Fruit fly (Drosophila melanogaster) whole organism, embryonic: ENCODE measurements around the gene mRpS18B.

ENCODE experiments used
- CG10147 ChIP-seq: fragments of 200-800 bp; sonication (Bioruptor generic); optimal IDR thresholded peaks from 2 replicates; lab custom pipeline; 2019; ENCODE audit warnings: missing biosample characterization, mild to moderate bottlenecking, missing genetic modification characterization, moderate library complexity
- CG10274 ChIP-seq: fragments of 200-800 bp; sonication (Bioruptor generic); optimal IDR thresholded peaks from 3 replicates; lab custom pipeline; 2017; ENCODE audit warnings: missing biosample characterization, mild to moderate bottlenecking, missing genetic modification characterization
- CG10321 ChIP-seq: fragments of 200-800 bp; sonication (Bioruptor generic); IDR thresholded peaks from 2 replicates; pipeline ENCODE4 v1.3.6; 2022; ENCODE audit warnings: missing biosample characterization, missing genetic modification characterization
- CG10366 ChIP-seq: fragments of 200-800 bp; sonication (Bioruptor generic); IDR thresholded peaks from 2 replicates; pipeline ENCODE4 v1.3.6; 2022; ENCODE audit warnings: missing biosample characterization, missing genetic modification characterization
- CG10959 ChIP-seq: fragments of 200-800 bp; sonication (Bioruptor generic); IDR thresholded peaks from 2 replicates; pipeline ENCODE4 v1.3.6; 2022; ENCODE audit warnings: missing biosample characterization, missing genetic modification characterization
- CG11695 ChIP-seq: fragments of 200-800 bp; sonication (Bioruptor generic); IDR thresholded peaks from 3 replicates; pipeline ENCODE4 v1.3.6; 2022; ENCODE audit warnings: missing biosample characterization, missing genetic modification characterization
- CG12659 ChIP-seq: fragments of 200-800 bp; sonication (Bioruptor generic); optimal IDR thresholded peaks from 3 replicates; lab custom pipeline; 2017; ENCODE audit warnings: mild to moderate bottlenecking, missing biosample characterization, missing genetic modification reagents, missing genetic modification characterization
- CG12744 ChIP-seq: fragments of 200-800 bp; sonication (Bioruptor generic); optimal IDR thresholded peaks from 2 replicates; lab custom pipeline; 2016; ENCODE audit warnings: missing biosample characterization, missing genetic modification characterization
- CG13775 ChIP-seq: fragments of 200-800 bp; sonication (Bioruptor generic); optimal IDR thresholded peaks from 3 replicates; lab custom pipeline; 2017; ENCODE audit warnings: missing biosample characterization, mild to moderate bottlenecking, missing genetic modification characterization
- CG14860 ChIP-seq: fragments of 200-800 bp; sonication (Bioruptor generic); IDR thresholded peaks from 3 replicates; pipeline ENCODE4 v1.3.6; 2022; ENCODE audit warnings: missing biosample characterization, missing genetic modification characterization; ENCODE audit not compliant: partially characterized antibody
- CG15073 ChIP-seq: fragments of 200-800 bp; sonication (Bioruptor generic); optimal IDR thresholded peaks from 2 replicates; lab custom pipeline; 2016; ENCODE audit warnings: missing biosample characterization, missing genetic modification characterization
- CG17612 ChIP-seq: fragments of 200-800 bp; sonication (Bioruptor generic); IDR thresholded peaks from 2 replicates; pipeline ENCODE4 v1.3.6; 2022; ENCODE audit warnings: missing biosample characterization, missing genetic modification characterization
- CG2120 ChIP-seq: fragments of 200-800 bp; sonication (Bioruptor generic); optimal IDR thresholded peaks from 3 replicates; lab custom pipeline; 2016; ENCODE audit warnings: missing biosample characterization, missing genetic modification characterization
- CG3726 ChIP-seq: fragments of 200-800 bp; sonication (Bioruptor generic); IDR thresholded peaks from 3 replicates; pipeline ENCODE4, ENCODE4 v1.3.6; 2022; ENCODE audit warnings: missing biosample characterization, missing genetic modification characterization
- CG4360 ChIP-seq: fragments of 200-800 bp; sonication (Bioruptor generic); IDR thresholded peaks from 2 replicates; pipeline ENCODE4 v1.3.6; 2022; ENCODE audit warnings: missing biosample characterization, missing genetic modification characterization
- CG5180 ChIP-seq: fragments of 200-800 bp; sonication (Bioruptor generic); optimal IDR thresholded peaks from 3 replicates; lab custom pipeline; 2017; ENCODE audit warnings: missing biosample characterization, missing genetic modification characterization, mild to moderate bottlenecking, moderate library complexity, missing genetic modification reagents
- CG6813 ChIP-seq: fragments of 200-800 bp; sonication (Bioruptor generic); optimal IDR thresholded peaks from 2 replicates; lab custom pipeline; 2017; ENCODE audit warnings: missing biosample characterization, missing genetic modification characterization, mild to moderate bottlenecking, moderate library complexity, missing genetic modification reagents
- CG9797 ChIP-seq: fragments of 200-800 bp; sonication (Bioruptor generic); optimal IDR thresholded peaks from 3 replicates; lab custom pipeline; 2018; ENCODE audit warnings: missing biosample characterization, mild to moderate bottlenecking, missing genetic modification characterization
- CG9932 ChIP-seq: fragments of 200-800 bp; sonication (Bioruptor generic); IDR thresholded peaks from 2 replicates; pipeline ENCODE4 v1.3.6; 2022; ENCODE audit warnings: missing biosample characterization, missing genetic modification characterization
- D ChIP-seq, 2 experiments: fragments of 200-800 bp in 1 of 2; fragments of >200 bp in 1 of 2; sonication (Bioruptor generic) in 1 of 2; optimal IDR thresholded peaks; 2 replicates in 1 of 2; 3 replicates in 1 of 2; lab custom pipeline; 2017; ENCODE audit warnings: mild to moderate bottlenecking in 1 of 2, missing biosample characterization in 1 of 2, missing genetic modification characterization in 1 of 2, missing genetic modification reagents in 1 of 2
- D19B ChIP-seq: fragments of 200-800 bp; sonication (Bioruptor generic); optimal IDR thresholded peaks from 2 replicates; lab custom pipeline; 2017; ENCODE audit warnings: missing biosample characterization, mild to moderate bottlenecking, missing genetic modification characterization
- Ets65A ChIP-seq: fragments of 200-800 bp; sonication (Bioruptor generic); peaks from one replicate; lab custom pipeline; 2016; ENCODE audit warnings: missing biosample characterization, missing genetic modification characterization
- Hr39 ChIP-seq: fragments of >200 bp; optimal IDR thresholded peaks from 2 replicates; lab custom pipeline; 2017
- Lim3 ChIP-seq: fragments of 200-800 bp; sonication (Bioruptor generic); IDR thresholded peaks from 2 replicates; pipeline ENCODE4 v1.3.6; 2022; ENCODE audit warnings: missing biosample characterization, missing genetic modification characterization
- Mad ChIP-seq: fragments of 200-800 bp; sonication (Bioruptor generic); optimal IDR thresholded peaks from 2 replicates; lab custom pipeline; 2016; ENCODE audit warnings: missing biosample characterization, missing genetic modification characterization
- NK7.1 ChIP-seq: fragments of 200-800 bp; sonication (Bioruptor generic); optimal IDR thresholded peaks from 3 replicates; lab custom pipeline; 2016; ENCODE audit warnings: missing biosample characterization, missing genetic modification characterization
- Oaz ChIP-seq: fragments of 200-800 bp; sonication (Bioruptor generic); IDR thresholded peaks from 2 replicates; pipeline ENCODE4 v1.3.6; 2022; ENCODE audit warnings: missing biosample characterization, missing genetic modification characterization
- Ravus ChIP-seq: fragments of 200-800 bp; sonication (Bioruptor generic); IDR thresholded peaks from 2 replicates; pipeline ENCODE4 v1.3.6; 2022; ENCODE audit warnings: missing biosample characterization, missing genetic modification characterization
- ac ChIP-seq: fragments of 200-800 bp; sonication (Bioruptor generic); optimal IDR thresholded peaks from 3 replicates; lab custom pipeline; 2017; ENCODE audit warnings: missing biosample characterization, mild to moderate bottlenecking, missing genetic modification characterization
- amos ChIP-seq: fragments of 200-800 bp; sonication (Bioruptor generic); IDR thresholded peaks from 2 replicates; pipeline ENCODE4 v1.3.6; 2022; ENCODE audit warnings: missing biosample characterization, missing genetic modification characterization; ENCODE audit not compliant: partially characterized antibody
- aop ChIP-seq: fragments of 200-800 bp; sonication (Bioruptor generic); IDR thresholded peaks from 2 replicates; pipeline ENCODE4 v1.3.6; 2022; ENCODE audit warnings: missing biosample characterization, missing genetic modification characterization
- az2 ChIP-seq: fragments of 200-800 bp; sonication (Bioruptor generic); optimal IDR thresholded peaks from 3 replicates; lab custom pipeline; 2016; ENCODE audit warnings: missing biosample characterization, missing genetic modification characterization
- bbx ChIP-seq: fragments of 200-800 bp; sonication (Bioruptor generic); IDR thresholded peaks from 2 replicates; pipeline ENCODE4 v1.3.6; 2022; ENCODE audit warnings: missing biosample characterization, missing genetic modification characterization; ENCODE audit not compliant: partially characterized antibody
- cad ChIP-seq: fragments of >200 bp; optimal IDR thresholded peaks from 2 replicates; lab custom pipeline; 2017; ENCODE audit warnings: missing biosample characterization, missing genetic modification characterization
- emc ChIP-seq: fragments of 200-800 bp; sonication (Bioruptor generic); optimal IDR thresholded peaks from 2 replicates; lab custom pipeline; 2016; ENCODE audit warnings: missing biosample characterization, missing genetic modification characterization
- fru ChIP-seq: fragments of >200 bp; optimal IDR thresholded peaks from 2 replicates; lab custom pipeline; 2017
- ftz-f1 ChIP-seq: fragments of 200-800 bp; sonication (Bioruptor generic); optimal IDR thresholded peaks from 2 replicates; lab custom pipeline; 2016; ENCODE audit warnings: missing biosample characterization, missing genetic modification characterization
- gsb-n ChIP-seq: fragments of 200-800 bp; sonication (Bioruptor generic); optimal IDR thresholded peaks from 3 replicates; lab custom pipeline; 2018; ENCODE audit warnings: missing biosample characterization, mild to moderate bottlenecking, missing genetic modification characterization
- kah ChIP-seq: fragments of 200-800 bp; sonication (Bioruptor generic); optimal IDR thresholded peaks from 2 replicates; lab custom pipeline; 2018; ENCODE audit warnings: missing biosample characterization, mild to moderate bottlenecking, missing genetic modification characterization
- lmd ChIP-seq: fragments of 200-800 bp; sonication (Bioruptor generic); IDR thresholded peaks from 2 replicates; pipeline ENCODE4 v1.3.6; 2022; ENCODE audit warnings: missing biosample characterization, missing genetic modification characterization
- org-1 ChIP-seq: fragments of 200-800 bp; sonication (Bioruptor generic); optimal IDR thresholded peaks from 2 replicates; lab custom pipeline; 2017; ENCODE audit warnings: missing biosample characterization, missing genetic modification characterization
- pnt ChIP-seq: fragments of 200-800 bp; sonication (Bioruptor generic); optimal IDR thresholded peaks from 3 replicates; lab custom pipeline; 2016; ENCODE audit warnings: missing biosample characterization, missing genetic modification characterization
- pzg ChIP-seq: fragments of 200-800 bp; sonication (Bioruptor generic); optimal IDR thresholded peaks from 3 replicates; lab custom pipeline; 2018; ENCODE audit warnings: missing biosample characterization, mild to moderate bottlenecking, missing genetic modification characterization, moderate library complexity
- ranshi ChIP-seq: fragments of 200-800 bp; sonication (Bioruptor generic); IDR thresholded peaks from 2 replicates; pipeline ENCODE4 v1.3.6; 2022; ENCODE audit warnings: missing biosample characterization, missing genetic modification characterization
- run ChIP-seq: fragments of 200-800 bp; sonication (Bioruptor generic); optimal IDR thresholded peaks from 3 replicates; lab custom pipeline; 2018; ENCODE audit warnings: missing biosample characterization, mild to moderate bottlenecking, missing genetic modification characterization
- sob ChIP-seq: fragments of 200-800 bp; sonication (Bioruptor generic); IDR thresholded peaks from 2 replicates; pipeline ENCODE4 v1.3.6; 2022; ENCODE audit warnings: missing biosample characterization, missing genetic modification characterization
- tap ChIP-seq: fragments of 200-800 bp; optimal IDR thresholded peaks from 3 replicates; lab custom pipeline; 2019; ENCODE audit warnings: missing biosample characterization, mild to moderate bottlenecking, missing genetic modification characterization, moderate library complexity
- toy ChIP-seq: fragments of 200-800 bp; sonication (Bioruptor generic); IDR thresholded peaks from 2 replicates; pipeline ENCODE4 v1.3.6; 2022; ENCODE audit warnings: missing biosample characterization, missing genetic modification characterization
- wek ChIP-seq: fragments of 200-800 bp; sonication (Bioruptor generic); optimal IDR thresholded peaks from 3 replicates; lab custom pipeline; 2018; ENCODE audit warnings: missing biosample characterization, mild to moderate bottlenecking, missing genetic modification characterization, moderate library complexity
- z ChIP-seq: fragments of 200-800 bp; sonication (Bioruptor generic); IDR thresholded peaks from 3 replicates; pipeline ENCODE4 v1.3.6; 2022; ENCODE audit warnings: missing biosample characterization, missing genetic modification characterization

Gene mRpS18B

DNA sequence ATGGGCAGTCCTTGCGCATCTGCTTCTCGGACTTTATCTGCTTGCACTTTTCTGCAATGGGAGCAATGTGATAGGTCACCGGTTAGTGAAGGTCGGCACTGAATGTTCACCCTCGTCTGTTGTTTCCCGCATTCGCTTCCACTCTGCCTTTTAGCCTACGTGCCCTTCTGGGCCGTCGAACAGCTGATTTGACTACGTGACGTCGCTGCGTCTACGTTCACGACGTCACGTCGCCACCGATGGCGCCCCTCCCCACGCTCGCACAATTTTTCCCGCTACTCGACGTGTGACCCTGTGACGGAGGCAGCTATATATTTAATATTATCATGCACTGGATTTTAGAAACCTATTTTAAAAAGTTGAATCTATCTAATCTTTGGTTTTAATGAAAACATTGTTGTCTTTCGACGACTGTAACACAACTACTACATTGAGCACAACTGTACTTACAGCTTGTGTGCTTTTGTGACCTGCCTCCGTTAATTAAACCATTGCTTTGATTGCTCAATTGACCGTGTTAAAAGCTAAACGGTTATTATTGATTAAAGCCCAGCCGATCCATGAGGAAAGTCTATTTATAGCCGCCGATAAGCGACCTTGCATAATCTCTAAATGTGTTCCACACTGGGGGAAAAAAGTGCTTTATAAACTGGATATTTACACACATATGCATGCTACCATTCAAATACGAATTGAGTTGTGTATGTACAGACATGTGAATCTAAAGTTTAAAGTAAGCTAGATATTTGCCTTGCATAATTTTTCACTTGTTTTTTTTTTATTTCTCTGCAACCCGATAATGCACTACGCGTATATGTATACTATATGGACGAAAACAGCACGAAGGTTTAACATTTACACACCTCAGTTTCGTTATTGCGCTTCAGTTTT is 13.8 kb downstream of the mRpS18B start (continued):
- TF ChIP-seq CG9797 (GFP tag; lab: Kevin White, UChicago), result no peak
- TF ChIP-seq CG2120 (GFP tag; lab: Kevin White, UChicago), result peak; percentile 19
- peak; percentile 22; the same call in 1 of the 3 replicates for TF ChIP-seq CG3726 (GFP tag; lab: Robert Waterston, UW)
- no peak for TF ChIP-seq bbx
- no peak for TF ChIP-seq run (tag; lab: Kevin White, UChicago)
- no peak for TF ChIP-seq z (GFP tag; lab: Robert Waterston, UW)
- TF ChIP-seq CG4360 (GFP tag; lab: Robert Waterston, UW), result no peak
- TF ChIP-seq Hr39 (lab: Kevin White, UChicago), result no peak
- TF ChIP-seq CG10959, result no peak
- peak; percentile 24; the same call in 1 of the 2 replicates for TF ChIP-seq CG10366 (GFP tag; lab: Robert Waterston, UW)
- TF ChIP-seq fru (lab: Kevin White, UChicago), result no peak
- TF ChIP-seq CG6813 (GFP tag; lab: Kevin White, UChicago), result no peak
- no peak for TF ChIP-seq Oaz
- TF ChIP-seq CG10147, result peak; percentile 30
- TF ChIP-seq kah (GFP tag; lab: Kevin White, UChicago), result no peak
- no peak for TF ChIP-seq gsb-n (tag; lab: Kevin White, UChicago)
- peak; percentile 3 for TF ChIP-seq tap (tag; lab: Kevin White, UChicago)
- no peak for TF ChIP-seq CG15073 (GFP tag; lab: Kevin White, UChicago)
- no peak for TF ChIP-seq D19B
- TF ChIP-seq pzg, result no peak
- TF ChIP-seq toy (GFP tag; lab: Robert Waterston, UW), result no peak
- TF ChIP-seq CG12744, result no peak
- no peak for TF ChIP-seq NK7.1 (GFP tag; lab: Kevin White, UChicago)
- no peak for TF ChIP-seq D (optimal IDR thresholded peaks at IDR 0.05; lab: Kevin White, UChicago)
- no peak for TF ChIP-seq D (GFP tag; optimal IDR thresholded peaks at IDR 0.05; lab: Kevin White, UChicago)
- TF ChIP-seq Lim3 (GFP tag; lab: Robert Waterston, UW), result no peak
- TF ChIP-seq CG11695 (GFP tag; lab: Robert Waterston, UW), result no peak
- TF ChIP-seq Ets65A (GFP tag; lab: Kevin White, UChicago), result peak; percentile 66
- TF ChIP-seq org-1 (GFP tag; lab: Kevin White, UChicago), result no peak
- no peak for TF ChIP-seq aop (GFP tag; lab: Robert Waterston, UW)
- TF ChIP-seq ranshi, result 0 out of 2 replicates have a peak, but pooled peaks have one; percentile 8
- TF ChIP-seq CG17612 (GFP tag; lab: Robert Waterston, UW), result no peak
- TF ChIP-seq CG10321 (GFP tag; lab: Robert Waterston, UW), result no peak
- TF ChIP-seq amos (GFP tag; lab: Robert Waterston, UW), result no peak
- no peak for TF ChIP-seq CG14860 (GFP tag; lab: Robert Waterston, UW)
- TF ChIP-seq CG5180 (GFP tag; lab: Kevin White, UChicago), result peak; percentile 21
- no peak for TF ChIP-seq CG9932 (GFP tag; lab: Robert Waterston, UW)
- peak; percentile 44; the same call in 1 of the 2 replicates for TF ChIP-seq sob (GFP tag; lab: Robert Waterston, UW)
- TF ChIP-seq pnt (GFP tag; lab: Kevin White, UChicago), result no peak
- TF ChIP-seq ftz-f1, result peak; percentile 70
- no peak for TF ChIP-seq wek (GFP tag; lab: Kevin White, UChicago)
- no peak; the same call in 1 of the 2 replicates for TF ChIP-seq lmd (GFP tag; lab: Robert Waterston, UW)
- no peak for TF ChIP-seq CG10274 (GFP tag; lab: Kevin White, UChicago)
- TF ChIP-seq emc (GFP tag; lab: Kevin White, UChicago), result no peak
- TF ChIP-seq Ravus, result no peak
- no peak for TF ChIP-seq CG12659 (GFP tag; lab: Kevin White, UChicago)
- no peak for TF ChIP-seq ac (GFP tag; lab: Kevin White, UChicago)
- TF ChIP-seq az2 (GFP tag; lab: Kevin White, UChicago), result no peak
- TF ChIP-seq cad (GFP tag; lab: Kevin White, UChicago), result no peak
- TF ChIP-seq Mad (GFP tag; lab: Kevin White, UChicago), result no peak
- no peak for TF ChIP-seq CG13775
